Worm (Caenorhabditis elegans): ENCODE data around the gene kxd-1.

The kxd-1 gene

DNA sequence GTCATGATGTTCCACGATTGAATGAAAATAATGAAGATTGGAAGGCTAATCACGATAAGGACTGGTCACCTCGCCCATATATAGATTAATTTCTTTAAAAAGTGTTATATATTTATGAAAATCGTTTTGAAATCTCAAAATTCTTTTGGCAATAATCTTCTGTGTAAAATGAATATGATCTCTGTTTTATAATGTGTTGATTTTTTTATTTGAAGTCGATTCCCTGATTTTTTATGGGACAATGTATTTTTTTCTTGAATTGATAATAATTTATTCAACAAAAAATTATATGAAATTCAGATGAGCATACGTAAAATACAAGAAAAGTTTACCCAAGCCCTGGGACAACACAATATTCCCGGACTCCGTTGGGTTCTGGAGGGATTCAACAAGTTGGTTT is 18.2 kb downstream of the kxd-1 start, which contains the start of gene C05C8.1:
TSS of gene C05C8.1 (plus strand) at position 301 of the 400 bp plus-strand sequence.
- no peak for TF ChIP-seq ref-1 (GFP tag; conservative IDR thresholded peaks at IDR 0.05)

DNA sequence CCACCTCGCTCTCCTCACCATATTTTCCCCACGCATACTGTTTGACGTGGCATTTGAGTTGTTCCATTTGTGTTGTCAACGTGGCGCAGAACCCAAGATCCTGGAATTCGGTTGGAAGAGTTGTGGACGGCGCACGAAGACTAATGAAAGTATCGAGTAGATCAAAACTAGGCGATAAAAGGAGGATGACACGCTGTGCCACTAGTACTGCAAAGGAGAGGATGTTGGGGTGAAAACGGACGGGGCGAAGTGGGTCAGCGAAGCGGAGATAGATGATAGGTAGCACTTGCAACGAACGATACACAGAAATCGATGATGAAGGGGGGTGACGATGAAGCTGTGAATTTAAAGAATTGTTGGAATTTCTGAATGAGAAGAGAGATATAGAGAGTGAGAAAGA is 25.7 kb downstream of the kxd-1 start, which contains the start of gene C05C8.7:
TSS of gene C05C8.7 (minus strand) at position 100 of the 400 bp plus-strand sequence.
- TF ChIP-seq T22C8.4 (GFP tag; IDR thresholded peaks at IDR 0.05): no peak
- TF ChIP-seq cog-1 (tag; optimal IDR thresholded peaks at IDR 0.05): no peak
- 0 out of 2 replicates have a peak, but pooled peaks have one; percentile 51 for TF ChIP-seq flt-1 (GFP tag; IDR thresholded peaks at IDR 0.05)
- no peak for TF ChIP-seq ref-1 (GFP tag; conservative IDR thresholded peaks at IDR 0.05)
- no peak for TF ChIP-seq ztf-29 (GFP tag; IDR thresholded peaks at IDR 0.05)
- TF ChIP-seq ztf-23 (GFP tag; IDR thresholded peaks at IDR 0.05): no peak
- no peak for TF ChIP-seq med-1 (GFP tag; optimal IDR thresholded peaks at IDR 0.05; ENCODE audit: insufficient read depth)
- no peak for TF ChIP-seq klf-2 (GFP tag; conservative IDR thresholded peaks at IDR 0.05)

DNA sequence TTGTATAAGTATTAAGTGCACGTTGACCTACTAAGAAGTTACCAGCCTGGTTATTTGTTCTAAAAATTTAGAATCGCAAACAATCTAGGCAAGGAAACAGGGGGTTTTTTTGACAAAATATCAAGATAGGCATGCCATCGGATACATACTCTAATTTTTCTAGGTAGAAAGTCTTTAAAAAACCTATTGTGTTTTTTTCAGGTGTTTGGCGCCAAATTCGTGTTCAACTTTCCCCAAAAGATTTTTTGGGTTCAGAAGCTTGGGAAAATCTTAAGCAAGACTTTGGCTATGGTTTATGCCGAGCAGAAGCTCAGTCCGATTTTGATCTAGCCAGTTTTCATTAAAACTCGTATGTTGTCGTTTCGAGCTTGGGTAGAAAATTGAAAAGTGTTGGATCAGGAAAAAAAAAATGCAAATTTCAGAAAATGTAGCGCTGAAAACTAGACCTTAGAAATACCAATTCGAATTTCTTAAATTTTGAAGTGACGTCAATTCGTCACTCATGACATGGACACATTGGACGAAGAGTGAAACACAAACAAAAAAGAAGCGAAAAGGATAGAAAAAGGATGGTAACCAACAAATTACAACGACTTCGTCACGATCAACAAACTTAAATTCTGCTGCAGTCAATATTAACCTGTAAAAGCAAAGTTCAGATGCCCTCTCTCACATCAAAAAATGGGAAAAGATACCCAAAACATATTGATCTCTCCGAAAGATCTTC is 27.1 kb downstream of the kxd-1 start:
- TF ChIP-seq ztf-29 (GFP tag; IDR thresholded peaks at IDR 0.05) (no peak), tab-1 (GFP tag; IDR thresholded peaks at IDR 0.05) (no peak), T22C8.4 (GFP tag; IDR thresholded peaks at IDR 0.05) (no peak), cog-1 (tag; optimal IDR thresholded peaks at IDR 0.05) (no peak), klf-2 (GFP tag; conservative IDR thresholded peaks at IDR 0.05) (no peak), ztf-23 (GFP tag; IDR thresholded peaks at IDR 0.05) (no peak), ref-1 (GFP tag; conservative IDR thresholded peaks at IDR 0.05) (no peak), med-1 (GFP tag; optimal IDR thresholded peaks at IDR 0.05; ENCODE audit: insufficient read depth) (no peak)

DNA sequence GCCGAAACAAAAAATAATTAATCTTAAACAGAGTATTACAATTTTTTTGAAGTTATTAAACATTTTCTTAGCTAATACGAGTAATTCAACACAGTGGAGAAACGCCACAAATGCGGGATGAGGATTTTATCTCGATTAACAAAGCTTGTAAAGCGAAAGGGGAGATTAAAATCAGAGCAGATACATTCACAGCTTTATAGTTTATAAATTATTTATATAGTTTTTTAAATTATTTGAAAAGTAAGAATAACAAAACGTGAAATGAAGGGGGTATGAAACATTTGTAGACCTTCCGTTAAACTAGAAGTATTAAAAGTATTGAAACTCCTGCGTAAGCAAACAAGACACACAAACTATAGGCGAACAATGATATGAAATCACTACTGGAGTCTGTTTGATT is 33.8 kb downstream of the kxd-1 start, which contains the start of gene C05C8.8:
TSS of gene C05C8.8 (minus strand) at position 101 of the 400 bp plus-strand sequence.
- TF ChIP-seq cog-1 (tag; optimal IDR thresholded peaks at IDR 0.05) (no peak), med-1 (GFP tag; optimal IDR thresholded peaks at IDR 0.05; ENCODE audit: insufficient read depth) (no peak), T22C8.4 (GFP tag; IDR thresholded peaks at IDR 0.05) (no peak), tab-1 (GFP tag; IDR thresholded peaks at IDR 0.05) (no peak), ztf-23 (GFP tag; IDR thresholded peaks at IDR 0.05) (no peak), klf-2 (GFP tag; conservative IDR thresholded peaks at IDR 0.05) (no peak), flt-1 (GFP tag; IDR thresholded peaks at IDR 0.05) (no peak), ref-1 (GFP tag; conservative IDR thresholded peaks at IDR 0.05) (no peak), ztf-29 (GFP tag; IDR thresholded peaks at IDR 0.05) (no peak)

DNA sequence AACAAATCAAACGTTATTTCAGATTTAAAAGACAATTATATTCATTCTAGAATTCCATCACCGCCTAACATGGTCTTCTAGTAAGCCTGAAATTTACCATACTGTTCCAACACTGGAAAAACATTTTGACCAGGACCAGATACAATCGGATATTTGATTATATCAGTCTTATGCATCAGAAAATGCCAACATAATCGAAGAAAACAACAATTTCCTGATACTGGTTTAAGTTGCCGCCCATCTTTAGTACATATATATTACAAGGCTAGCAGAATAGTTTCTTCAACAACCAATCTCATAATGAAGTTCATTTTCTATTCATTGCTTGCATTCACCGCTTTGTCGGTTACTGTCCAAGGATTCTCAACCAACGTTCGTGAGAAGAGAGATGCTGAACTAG is 37.7 kb downstream of the kxd-1 start, which contains the start of gene C13A2.12:
TSS of gene C13A2.12 (plus strand) at position 301 of the 400 bp plus-strand sequence.
- TF ChIP-seq ref-1 (GFP tag; conservative IDR thresholded peaks at IDR 0.05) (no peak), T22C8.4 (GFP tag; IDR thresholded peaks at IDR 0.05) (no peak)

DNA sequence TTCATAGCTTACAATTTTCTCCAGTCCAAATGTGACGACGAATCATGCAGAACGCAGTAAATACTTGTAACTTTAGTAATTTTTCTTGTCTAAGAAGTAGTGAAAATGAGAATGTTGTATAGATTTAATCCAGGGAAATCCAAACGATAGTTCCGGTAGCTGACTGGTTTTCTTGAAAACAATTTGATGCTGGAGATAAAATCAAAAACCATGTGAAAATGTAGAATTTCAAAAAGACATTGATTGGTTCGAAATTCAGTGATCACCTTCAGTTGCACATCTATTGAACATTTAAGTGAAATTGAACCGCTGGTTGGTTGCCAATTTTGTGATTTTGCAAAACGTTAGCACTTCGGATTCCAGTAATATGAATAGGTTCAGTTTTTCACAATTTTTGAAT is 42.8 kb downstream of the kxd-1 start, which contains the start of gene C13A2.9:
TSS of gene C13A2.9 (minus strand) at position 101 of the 400 bp plus-strand sequence.
- TF ChIP-seq ref-1 (GFP tag; conservative IDR thresholded peaks at IDR 0.05): no peak
- TF ChIP-seq flt-1 (GFP tag; IDR thresholded peaks at IDR 0.05): no peak
- no peak for TF ChIP-seq med-1 (GFP tag; optimal IDR thresholded peaks at IDR 0.05; ENCODE audit: insufficient read depth)

ce11 chrV:7266021-7266420 is 44.8 kb downstream of the kxd-1 start, which contains the start of gene C13A2.7:
Gene C13A2.7 (plus strand): TSS chrV:7266321.
- no peak for TF ChIP-seq cog-1 (tag; optimal IDR thresholded peaks at IDR 0.05)
- TF ChIP-seq ztf-23 (GFP tag; IDR thresholded peaks at IDR 0.05): no peak
- no peak for TF ChIP-seq klf-2 (GFP tag; conservative IDR thresholded peaks at IDR 0.05)

ce11 chrV:7269399-7269798 is 48.1 kb downstream of the kxd-1 start, which contains the start of gene C13A2.6:
Gene C13A2.6 (plus strand): TSS chrV:7269699.
- TF ChIP-seq ref-1 (GFP tag; conservative IDR thresholded peaks at IDR 0.05): no peak

Data from whole organism, midembryonic.